Worm (Caenorhabditis elegans) whole organism, young adult: ENCODE measurements around the gene aak-1.

Experiments used
- B0261.1 ChIP-seq: sonication (generic microtip); optimal IDR thresholded peaks from 2 replicates; lab custom pipeline; 2016; ENCODE audit warnings: mild to moderate bottlenecking, missing genetic modification characterization, moderate library complexity, missing compliant biosample characterization
- B0336.3 ChIP-seq: fragments of 200-800 bp; sonication (Bioruptor generic); IDR thresholded peaks from 2 replicates; pipeline ENCODE4 v1.3.6; 2022; ENCODE audit warnings: missing genetic modification characterization, missing compliant biosample characterization
- C06A6.2 ChIP-seq: fragments of 200-800 bp; sonication (Bioruptor generic); conservative IDR thresholded peaks from 2 replicates; pipeline ENCODE4 v1.3.6; 2022; ENCODE audit warnings: missing genetic modification characterization, missing compliant biosample characterization
- C17E4.6 ChIP-seq: fragments of 200-800 bp; sonication (Bioruptor generic); IDR thresholded peaks from 2 replicates; pipeline ENCODE4 v1.3.6; 2022; ENCODE audit warnings: missing genetic modification reagents, missing genetic modification characterization, missing compliant biosample characterization
- F10E7.11 ChIP-seq: sonication (generic microtip); optimal IDR thresholded peaks from 2 replicates; lab custom pipeline; 2017; ENCODE audit warnings: mild to moderate bottlenecking, missing genetic modification characterization, moderate library complexity, missing compliant biosample characterization
- F22D6.2 ChIP-seq: sonication (generic microtip); optimal IDR thresholded peaks from 2 replicates; lab custom pipeline; 2016; ENCODE audit warnings: mild to moderate bottlenecking, missing genetic modification characterization, missing compliant biosample characterization
- F37B4.10 ChIP-seq: fragments of 200-800 bp; sonication (Bioruptor generic); IDR thresholded peaks from 2 replicates; pipeline ENCODE4 v1.3.6; 2022; ENCODE audit warnings: missing genetic modification characterization, missing compliant biosample characterization
- F49E8.2 ChIP-seq: sonication (generic microtip); optimal IDR thresholded peaks from 3 replicates; lab custom pipeline; 2017; ENCODE audit warnings: missing genetic modification characterization, mild to moderate bottlenecking, missing compliant biosample characterization, antibody characterized with exemption, moderate library complexity; ENCODE audit not compliant: insufficient read depth
- F57A8.1 ChIP-seq: fragments of 200-800 bp; sonication (Bioruptor generic); optimal IDR thresholded peaks from 2 replicates; lab custom pipeline; 2018; ENCODE audit warnings: mild to moderate bottlenecking, missing genetic modification characterization, moderate library complexity, missing compliant biosample characterization
- F57C9.4 ChIP-seq: sonication (generic microtip); optimal IDR thresholded peaks from 2 replicates; lab custom pipeline; 2017; ENCODE audit warnings: mild to moderate bottlenecking, missing genetic modification characterization, missing compliant biosample characterization
- Y67H2A.10 ChIP-seq: fragments of 200-800 bp; sonication (Bioruptor generic); conservative IDR thresholded peaks from 2 replicates; pipeline ENCODE4 v1.3.6; 2022; ENCODE audit warnings: missing genetic modification reagents, missing genetic modification characterization, missing compliant biosample characterization
- aptf-2 ChIP-seq: fragments of 200-800 bp; sonication (Bioruptor generic); conservative IDR thresholded peaks from 2 replicates; pipeline ENCODE4 v1.3.6; 2022; ENCODE audit warnings: missing genetic modification reagents, missing genetic modification characterization, missing compliant biosample characterization
- ceh-79 ChIP-seq: sonication (generic microtip); optimal IDR thresholded peaks from 2 replicates; lab custom pipeline; 2017; ENCODE audit warnings: mild to moderate bottlenecking, missing genetic modification characterization, missing compliant biosample characterization
- die-1 ChIP-seq: sonication (generic microtip); optimal IDR thresholded peaks from 2 replicates; lab custom pipeline; 2016; ENCODE audit warnings: missing genotype, mild to moderate bottlenecking, missing genetic modification characterization, missing compliant biosample characterization
- egl-18 ChIP-seq: fragments of 200-800 bp; sonication (Bioruptor generic); IDR thresholded peaks from 2 replicates; pipeline ENCODE4 v1.3.6; 2022; ENCODE audit warnings: missing genetic modification reagents, missing genetic modification characterization, missing compliant biosample characterization
- egl-44 ChIP-seq: fragments of 200-800 bp; sonication (Bioruptor generic); IDR thresholded peaks from 2 replicates; pipeline ENCODE4 v1.3.6; 2022; ENCODE audit warnings: missing genetic modification reagents, missing genetic modification characterization, missing compliant biosample characterization
- ekl-4 ChIP-seq: fragments of 200-800 bp; sonication (Bioruptor generic); IDR thresholded peaks from 2 replicates; pipeline ENCODE4 v1.3.6; 2022; ENCODE audit warnings: missing genetic modification reagents, missing genetic modification characterization, missing compliant biosample characterization
- ets-4 ChIP-seq: fragments of 200-800 bp; sonication (Bioruptor generic); optimal IDR thresholded peaks from 2 replicates; lab custom pipeline; 2018; ENCODE audit warnings: mild to moderate bottlenecking, missing genetic modification characterization, missing compliant biosample characterization
- gei-17 ChIP-seq: fragments of 200-800 bp; sonication (Bioruptor generic); optimal IDR thresholded peaks from 2 replicates; lab custom pipeline; 2018; ENCODE audit warnings: mild to moderate bottlenecking, missing genetic modification characterization, missing compliant biosample characterization
- him-1 ChIP-seq: sonication (generic microtip); optimal IDR thresholded peaks from 2 replicates; lab custom pipeline; 2016; ENCODE audit warnings: missing genotype, missing genetic modification reagents, missing genetic modification characterization, missing compliant biosample characterization
- hlh-26 ChIP-seq: fragments of 200-800 bp; sonication (Bioruptor generic); conservative IDR thresholded peaks from 2 replicates; pipeline ENCODE4 v1.3.6; 2022; ENCODE audit warnings: missing genetic modification reagents, missing genetic modification characterization, missing compliant biosample characterization
- let-607 ChIP-seq, 2 experiments: fragments of 200-800 bp in 1 of 2; sonication (Bioruptor generic) in 1 of 2; sonication (generic microtip) in 1 of 2; optimal IDR thresholded peaks; 2 replicates each; lab custom pipeline; 2016 to 2018; ENCODE audit warnings: mild to moderate bottlenecking in 2 of 2, missing compliant biosample characterization in 2 of 2, missing genetic modification characterization in 2 of 2, moderate library complexity in 2 of 2, missing genotype in 1 of 2
- lin-35 ChIP-seq, 3 experiments: fragments of 150-350 bp in 2 of 3; sonication (generic microtip) in 1 of 3; optimal IDR thresholded peaks; 2 replicates each; lab custom pipeline; 2014 to 2018; ENCODE audit warnings: missing biosample characterization in 3 of 3, missing genetic modification characterization in 3 of 3, missing genetic modification reagents in 3 of 3
- lin-54 ChIP-seq: fragments of 200-800 bp; sonication (Bioruptor generic); optimal IDR thresholded peaks from 2 replicates; lab custom pipeline; 2018; ENCODE audit warnings: mild to moderate bottlenecking, missing genetic modification characterization, missing compliant biosample characterization
- lir-1 ChIP-seq: fragments of 200-800 bp; sonication (Bioruptor generic); conservative IDR thresholded peaks from 2 replicates; pipeline ENCODE4 v1.3.6; 2022; ENCODE audit warnings: missing genetic modification reagents, missing genetic modification characterization, missing compliant biosample characterization
- lsl-1 ChIP-seq: fragments of 200-800 bp; sonication (Bioruptor generic); optimal IDR thresholded peaks from 2 replicates; lab custom pipeline; 2018; ENCODE audit warnings: mild to moderate bottlenecking, missing genetic modification characterization, moderate library complexity, missing compliant biosample characterization
- lsy-27 ChIP-seq: sonication (generic microtip); optimal IDR thresholded peaks from 2 replicates; lab custom pipeline; 2017; ENCODE audit warnings: missing genetic modification characterization, mild to moderate bottlenecking, missing compliant biosample characterization, antibody characterized with exemption, missing genotype, borderline replicate concordance; ENCODE audit not compliant: insufficient read depth
- madf-10 ChIP-seq: sonication (generic microtip); optimal IDR thresholded peaks from 2 replicates; lab custom pipeline; 2016; ENCODE audit warnings: mild to moderate bottlenecking, missing genetic modification characterization, missing compliant biosample characterization
- madf-3 ChIP-seq: fragments of 200-800 bp; sonication (Bioruptor generic); IDR thresholded peaks from 2 replicates; pipeline ENCODE4 v1.3.6; 2022; ENCODE audit warnings: missing genetic modification reagents, missing genetic modification characterization, missing compliant biosample characterization
- madf-6 ChIP-seq: fragments of 200-800 bp; sonication (Bioruptor generic); IDR thresholded peaks from 2 replicates; pipeline ENCODE4 v1.3.6; 2022; ENCODE audit warnings: missing genetic modification reagents, missing genetic modification characterization, missing compliant biosample characterization
- mel-28 ChIP-seq: sonication (generic microtip); optimal IDR thresholded peaks from 2 replicates; lab custom pipeline; 2016; ENCODE audit warnings: borderline replicate concordance, mild to moderate bottlenecking, missing genetic modification characterization, missing compliant biosample characterization
- nfyb-1 ChIP-seq: fragments of 200-800 bp; sonication (Bioruptor generic); IDR thresholded peaks from 2 replicates; pipeline ENCODE4 v1.3.6; 2022; ENCODE audit warnings: missing genetic modification reagents, missing genetic modification characterization, missing compliant biosample characterization
- nhr-90 ChIP-seq: sonication (generic microtip); optimal IDR thresholded peaks from 2 replicates; lab custom pipeline; 2016; ENCODE audit warnings: missing genotype, mild to moderate bottlenecking, missing genetic modification characterization, missing compliant biosample characterization
- rcor-1 ChIP-seq: fragments of 200-800 bp; sonication (Bioruptor generic); IDR thresholded peaks from 2 replicates; pipeline ENCODE4 v1.3.6; 2022; ENCODE audit warnings: missing genetic modification reagents, missing genetic modification characterization, missing compliant biosample characterization
- sea-2 ChIP-seq: fragments of 200-800 bp; sonication (Bioruptor generic); IDR thresholded peaks from 2 replicates; pipeline ENCODE4 v1.3.6; 2022; ENCODE audit warnings: missing genetic modification characterization, missing compliant biosample characterization
- snpc-1.3 ChIP-seq: sonication (generic microtip); optimal IDR thresholded peaks from 2 replicates; lab custom pipeline; 2017; ENCODE audit warnings: missing genetic modification characterization, mild to moderate bottlenecking, missing compliant biosample characterization, antibody characterized with exemption, moderate library complexity, missing genotype, missing genetic modification reagents; ENCODE audit not compliant: insufficient read depth
- snpc-3.4 ChIP-seq: sonication (generic microtip); optimal IDR thresholded peaks from 2 replicates; lab custom pipeline; 2017; ENCODE audit warnings: missing genetic modification characterization, mild to moderate bottlenecking, missing compliant biosample characterization, antibody characterized with exemption, moderate library complexity, missing genotype, missing genetic modification reagents
- snpc-4 ChIP-seq, 5 experiments: fragments of 150-350 bp in 1 of 5; sonication (generic microtip) in 4 of 5; optimal IDR thresholded peaks; 2 replicates each; lab custom pipeline; 2014 to 2018; ENCODE audit warnings: missing genetic modification characterization in 5 of 5, missing biosample characterization in 3 of 5, antibody characterized with exemption in 2 of 5, mild to moderate bottlenecking in 2 of 5, missing compliant biosample characterization in 2 of 5, missing genotype in 2 of 5, moderate library complexity in 2 of 5, missing genetic modification reagents in 1 of 5
- sptf-2 ChIP-seq: fragments of 200-800 bp; sonication (Bioruptor generic); optimal IDR thresholded peaks from 2 replicates; lab custom pipeline; 2018; ENCODE audit warnings: mild to moderate bottlenecking, missing genetic modification characterization, missing compliant biosample characterization
- zim-3 ChIP-seq: sonication (generic microtip); optimal IDR thresholded peaks from 2 replicates; lab custom pipeline; 2017; ENCODE audit warnings: mild to moderate bottlenecking, missing genetic modification characterization, moderate library complexity, missing compliant biosample characterization
- ztf-22 ChIP-seq: fragments of 200-800 bp; sonication (Bioruptor generic); optimal IDR thresholded peaks from 2 replicates; lab custom pipeline; 2018; ENCODE audit warnings: mild to moderate bottlenecking, missing genetic modification characterization, moderate library complexity, missing compliant biosample characterization
- ztf-28 ChIP-seq: fragments of 200-800 bp; sonication (Bioruptor generic); IDR thresholded peaks from 2 replicates; pipeline ENCODE4 v1.3.6; 2022; ENCODE audit warnings: missing genetic modification reagents, missing genetic modification characterization, missing compliant biosample characterization

The aak-1 gene

ce11 chrIII:8785426-8785825 is 24.5 kb upstream of the aak-1 start (continued):
- no peak for TF ChIP-seq F49E8.2 (tag; lab: Kevin White, UChicago)
- no peak for TF ChIP-seq F22D6.2 (tag; lab: Kevin White, UChicago)
- TF ChIP-seq C06A6.2 (GFP tag; lab: Robert Waterston, UW) = 0 out of 2 replicates have a peak, but pooled peaks have one; percentile 19
- TF ChIP-seq egl-44 (GFP tag; lab: Robert Waterston, UW) = no peak
- TF ChIP-seq him-1 = no peak
- no peak for TF ChIP-seq mel-28 (tag; lab: Kevin White, UChicago)
- no peak for TF ChIP-seq sptf-2 (GFP tag; lab: Kevin White, UChicago)
- TF ChIP-seq lsl-1 (GFP tag; lab: Kevin White, UChicago) = no peak
- TF ChIP-seq snpc-4 (GFP tag; optimal IDR thresholded peaks at IDR 0.05; lab: Kevin White, UChicago) = no peak
- TF ChIP-seq snpc-4 (tag; optimal IDR thresholded peaks at IDR 0.05; lab: Kevin White, UChicago) = no peak
- no peak for TF ChIP-seq madf-3 (GFP tag; lab: Robert Waterston, UW)
- TF ChIP-seq nfyb-1 (GFP tag; lab: Robert Waterston, UW) = peak; percentile 53; the same call in 1 of the 2 replicates
- TF ChIP-seq F37B4.10 (GFP tag; lab: Robert Waterston, UW) = no peak
- 0 out of 2 replicates have a peak, but pooled peaks have one; percentile 8 for TF ChIP-seq rcor-1 (GFP tag; lab: Robert Waterston, UW)
- TF ChIP-seq C17E4.6 (GFP tag; lab: Robert Waterston, UW) = no peak
- TF ChIP-seq madf-10 = peak; percentile 3
- TF ChIP-seq snpc-1.3 (tag; lab: Kevin White, UChicago) = no peak
- TF ChIP-seq ztf-22 (GFP tag; lab: Kevin White, UChicago) = no peak
- no peak for TF ChIP-seq gei-17 (GFP tag; lab: Kevin White, UChicago)
- no peak for TF ChIP-seq hlh-26
- TF ChIP-seq F57A8.1 = no peak
- TF ChIP-seq aptf-2 (GFP tag; lab: Robert Waterston, UW) = no peak
- TF ChIP-seq F57C9.4 (tag; lab: Kevin White, UChicago) = no peak
- TF ChIP-seq lin-54 (GFP tag; lab: Kevin White, UChicago) = no peak
- TF ChIP-seq ztf-28 (GFP tag; lab: Robert Waterston, UW) = no peak
- TF ChIP-seq F10E7.11 (tag; lab: Kevin White, UChicago) = no peak
- no peak for TF ChIP-seq nhr-90 (tag; lab: Kevin White, UChicago)
- no peak for TF ChIP-seq B0261.1 (tag; lab: Kevin White, UChicago)
- no peak for TF ChIP-seq egl-18 (GFP tag; lab: Robert Waterston, UW)
- TF ChIP-seq Y67H2A.10 (GFP tag; lab: Robert Waterston, UW) = no peak
- TF ChIP-seq lir-1 (GFP tag; lab: Robert Waterston, UW) = 0 out of 2 replicates have a peak, but pooled peaks have one; percentile 40
- TF ChIP-seq snpc-3.4 (tag; lab: Kevin White, UChicago) = no peak
- TF ChIP-seq zim-3 (tag; lab: Kevin White, UChicago) = no peak
- TF ChIP-seq ekl-4 (GFP tag; lab: Robert Waterston, UW) = no peak
- TF ChIP-seq ceh-79 (tag; lab: Kevin White, UChicago) = no peak
- no peak for TF ChIP-seq B0336.3
- no peak for TF ChIP-seq lin-35 (GFP tag; optimal IDR thresholded peaks at IDR 0.05; lab: Kevin White, UChicago)
- no peak for TF ChIP-seq die-1 (tag; lab: Kevin White, UChicago)
- TF ChIP-seq let-607 (tag; optimal IDR thresholded peaks at IDR 0.05; lab: Kevin White, UChicago) = peak in 1 of 2 experiments; percentile 23
- TF ChIP-seq sea-2 (GFP tag; lab: Robert Waterston, UW) = no peak
- TF ChIP-seq lsy-27 (tag; lab: Kevin White, UChicago) = no peak
- no peak for TF ChIP-seq ets-4
- TF ChIP-seq madf-6 = no peak
- TF ChIP-seq, all 124 proteins: peak for 18
